Worm (Caenorhabditis elegans) whole organism, late embryonic: Measurements from ENCODE around the gene slfl-5.

Experiments
- ceh-45 ChIP-seq: fragments of 200-800 bp; sonication (Bioruptor generic); IDR thresholded peaks from 2 replicates; pipeline ENCODE4 v1.3.6; 2022; ENCODE audit warnings: missing genetic modification reagents, missing genetic modification characterization, missing compliant biosample characterization
- ceh-9 ChIP-seq: sonication (generic microtip); optimal IDR thresholded peaks from 2 replicates; lab custom pipeline; 2016; ENCODE audit warnings: mild to moderate bottlenecking, missing genetic modification characterization, inconsistent platforms, missing compliant biosample characterization
- ets-4 ChIP-seq: sonication (generic microtip); optimal IDR thresholded peaks from 2 replicates; lab custom pipeline; 2016; ENCODE audit warnings: missing genetic modification characterization, missing compliant biosample characterization
- hlh-8 ChIP-seq: sonication (generic microtip); optimal IDR thresholded peaks from 2 replicates; lab custom pipeline; 2016; ENCODE audit warnings: missing genotype, missing genetic modification characterization, missing compliant biosample characterization
- pqm-1 ChIP-seq: sonication (generic microtip); optimal IDR thresholded peaks from 2 replicates; lab custom pipeline; 2016; ENCODE audit warnings: missing genetic modification characterization, missing compliant biosample characterization

- no peak for TF ChIP-seq ceh-9 (tag; lab: Kevin White, UChicago)
- TF ChIP-seq pqm-1 = no peak
- no peak for TF ChIP-seq ets-4 (tag; lab: Kevin White, UChicago)
- no peak for TF ChIP-seq hlh-8 (tag; lab: Kevin White, UChicago)
- no peak for TF ChIP-seq ceh-45 (GFP tag; lab: Robert Waterston, UW)
Observed at ce11 chrV:12234293-12235004, 10.4 kb downstream of the slfl-5 start, which contains the start of gene myo-3.
